Worm (Caenorhabditis elegans) whole organism, L2 larva: ENCODE data around the gene F56A8.3.

Source experiments
- C34F6.9 ChIP-seq: fragments of 150-350 bp; optimal IDR thresholded peaks from 2 replicates; lab custom pipeline; 2014; ENCODE audit warnings: missing biosample characterization, missing genetic modification characterization
- F13H6.1 ChIP-seq: sonication (generic microtip); optimal IDR thresholded peaks from 2 replicates; lab custom pipeline; 2016; ENCODE audit warnings: missing genetic modification characterization, missing compliant biosample characterization
- R02D3.7 ChIP-seq: fragments of 150-350 bp; optimal IDR thresholded peaks from 2 replicates; lab custom pipeline; 2014; ENCODE audit warnings: missing biosample characterization, missing genetic modification characterization
- Y55F3AM.14 ChIP-seq: fragments of 200-800 bp; sonication (Bioruptor generic); optimal IDR thresholded peaks from 2 replicates; lab custom pipeline; 2018; ENCODE audit warnings: mild to moderate bottlenecking, missing genetic modification characterization, missing compliant biosample characterization
- ZK546.5 ChIP-seq: sonication (generic microtip); optimal IDR thresholded peaks from 2 replicates; lab custom pipeline; 2017; ENCODE audit warnings: missing biosample characterization, missing genetic modification characterization
- alr-1 ChIP-seq: fragments of 150-350 bp; optimal IDR thresholded peaks from 2 replicates; lab custom pipeline; 2014; ENCODE audit warnings: missing biosample characterization, missing genetic modification characterization
- aly-2 ChIP-seq: fragments of 150-350 bp; optimal IDR thresholded peaks from 2 replicates; lab custom pipeline; 2014; ENCODE audit warnings: missing biosample characterization, missing genetic modification characterization
- ama-1 ChIP-seq: fragments of 150-350 bp; optimal IDR thresholded peaks from 2 replicates; lab custom pipeline; 2018; ENCODE audit warnings: inconsistent platforms
- blmp-1 ChIP-seq: sonication (generic microtip); optimal IDR thresholded peaks from 2 replicates; lab custom pipeline; 2017; ENCODE audit warnings: missing genetic modification characterization, mild to moderate bottlenecking, missing compliant biosample characterization, antibody characterized with exemption, moderate library complexity; ENCODE audit not compliant: insufficient read depth
- ceh-16 ChIP-seq: fragments of 150-350 bp; optimal IDR thresholded peaks from 2 replicates; lab custom pipeline; 2014; ENCODE audit warnings: missing biosample characterization, missing genetic modification characterization
- ceh-82 ChIP-seq: fragments of 150-350 bp; optimal IDR thresholded peaks from 2 replicates; lab custom pipeline; 2014; ENCODE audit warnings: missing biosample characterization, missing genetic modification characterization
- crh-2 ChIP-seq: sonication (generic microtip); optimal IDR thresholded peaks from 2 replicates; lab custom pipeline; 2017; ENCODE audit warnings: missing biosample characterization, missing genetic modification characterization
- dmd-4 ChIP-seq: sonication (generic microtip); optimal IDR thresholded peaks from 2 replicates; lab custom pipeline; 2017; ENCODE audit warnings: missing biosample characterization, missing genetic modification characterization
- egl-27 ChIP-seq: sonication (generic microtip); optimal IDR thresholded peaks from 3 replicates; lab custom pipeline; 2017; ENCODE audit warnings: missing biosample characterization, missing genetic modification reagents, missing genetic modification characterization
- elt-1 ChIP-seq: fragments of 150-350 bp; optimal IDR thresholded peaks from 2 replicates; lab custom pipeline; 2014; ENCODE audit warnings: missing biosample characterization, missing genetic modification characterization
- elt-3 ChIP-seq: sonication (generic microtip); optimal IDR thresholded peaks from 2 replicates; lab custom pipeline; 2017; ENCODE audit warnings: missing biosample characterization, missing genetic modification characterization
- fos-1 ChIP-seq: fragments of 150-350 bp; optimal IDR thresholded peaks from 2 replicates; lab custom pipeline; 2014; ENCODE audit warnings: missing biosample characterization, missing genetic modification characterization
- gmeb-1 ChIP-seq: fragments of 150-350 bp; optimal IDR thresholded peaks from 2 replicates; lab custom pipeline; 2014; ENCODE audit warnings: missing biosample characterization, missing genetic modification characterization
- lin-11 ChIP-seq: fragments of 150-350 bp; sonication (generic microtip); optimal IDR thresholded peaks from 2 replicates; lab custom pipeline; 2014; ENCODE audit warnings: missing biosample characterization, missing genetic modification characterization, inconsistent platforms, mixed read lengths
- lin-13 ChIP-seq: fragments of 150-350 bp; optimal IDR thresholded peaks from 2 replicates; lab custom pipeline; 2014; ENCODE audit warnings: missing biosample characterization, missing genetic modification reagents, missing genetic modification characterization
- lin-39 ChIP-seq: fragments of 150-350 bp; optimal IDR thresholded peaks from 2 replicates; lab custom pipeline; 2014; ENCODE audit warnings: missing biosample characterization, missing genetic modification reagents, missing genetic modification characterization
- mab-5 ChIP-seq: fragments of 150-350 bp; optimal IDR thresholded peaks from 2 replicates; lab custom pipeline; 2014; ENCODE audit warnings: missing biosample characterization, missing genetic modification characterization
- mbf-1 ChIP-seq: sonication (generic microtip); optimal IDR thresholded peaks from 2 replicates; lab custom pipeline; 2017; ENCODE audit warnings: missing biosample characterization, missing genetic modification characterization
- mdl-1 ChIP-seq, 2 experiments: fragments of 150-350 bp in 1 of 2; sonication (generic microtip) in 1 of 2; optimal IDR thresholded peaks; 2 replicates each; lab custom pipeline; 2017; ENCODE audit warnings: missing biosample characterization in 2 of 2, missing genetic modification characterization in 2 of 2
- nhr-10 ChIP-seq: sonication (generic microtip); optimal IDR thresholded peaks from 2 replicates; lab custom pipeline; 2017; ENCODE audit warnings: missing biosample characterization, missing genetic modification characterization
- nhr-11 ChIP-seq: fragments of 150-350 bp; optimal IDR thresholded peaks from 2 replicates; lab custom pipeline; 2014; ENCODE audit warnings: missing biosample characterization, missing genetic modification characterization
- nhr-129 ChIP-seq: fragments of 150-350 bp; optimal IDR thresholded peaks from 2 replicates; lab custom pipeline; 2014; ENCODE audit warnings: missing biosample characterization, missing genetic modification characterization
- nhr-21 ChIP-seq: fragments of 150-350 bp; optimal IDR thresholded peaks from 2 replicates; lab custom pipeline; 2014; ENCODE audit warnings: missing biosample characterization, missing genetic modification characterization
- nhr-23 ChIP-seq: fragments of 150-350 bp; optimal IDR thresholded peaks from 2 replicates; lab custom pipeline; 2014; ENCODE audit warnings: missing biosample characterization, missing genetic modification reagents, missing genetic modification characterization
- nhr-237 ChIP-seq: fragments of 150-350 bp; optimal IDR thresholded peaks from 2 replicates; lab custom pipeline; 2014; ENCODE audit warnings: missing biosample characterization, missing genetic modification characterization
- nhr-25 ChIP-seq: fragments of 150-350 bp; sonication (generic microtip); optimal IDR thresholded peaks from 3 replicates; lab custom pipeline; 2014; ENCODE audit warnings: missing biosample characterization, missing genetic modification characterization
- nhr-6 ChIP-seq: fragments of 150-350 bp; optimal IDR thresholded peaks from 2 replicates; lab custom pipeline; 2014; ENCODE audit warnings: missing biosample characterization, missing genetic modification characterization
- nhr-77 ChIP-seq: fragments of 150-350 bp; optimal IDR thresholded peaks from 2 replicates; lab custom pipeline; 2014; ENCODE audit warnings: missing biosample characterization, missing genetic modification characterization
- peb-1 ChIP-seq: fragments of 150-350 bp; optimal IDR thresholded peaks from 2 replicates; lab custom pipeline; 2014; ENCODE audit warnings: missing biosample characterization, missing genetic modification characterization
- sem-4 ChIP-seq: fragments of 150-350 bp; optimal IDR thresholded peaks from 2 replicates; lab custom pipeline; 2014; ENCODE audit warnings: missing biosample characterization, missing genetic modification reagents, missing genetic modification characterization
- skn-1 ChIP-seq: sonication (generic microtip); optimal IDR thresholded peaks from 2 replicates; lab custom pipeline; 2017; ENCODE audit warnings: missing biosample characterization, missing genetic modification characterization
- sma-3 ChIP-seq: sonication (generic microtip); optimal IDR thresholded peaks from 2 replicates; lab custom pipeline; 2016; ENCODE audit warnings: missing genetic modification reagents, missing genetic modification characterization, missing compliant biosample characterization
- sma-9 ChIP-seq, 2 experiments: fragments of 150-350 bp in 1 of 2; sonication (generic microtip) in 1 of 2; optimal IDR thresholded peaks; 2 replicates each; lab custom pipeline; 2014 to 2016; ENCODE audit warnings: missing genetic modification characterization in 2 of 2, mild to moderate bottlenecking in 1 of 2, missing biosample characterization in 1 of 2, missing compliant biosample characterization in 1 of 2, missing genetic modification reagents in 1 of 2, moderate library complexity in 1 of 2
- snpc-4 ChIP-seq: fragments of 150-350 bp; optimal IDR thresholded peaks from 2 replicates; lab custom pipeline; 2014; ENCODE audit warnings: missing biosample characterization, missing genetic modification characterization
- unc-39 ChIP-seq: fragments of 150-350 bp; optimal IDR thresholded peaks from 2 replicates; lab custom pipeline; 2014; ENCODE audit warnings: missing biosample characterization, missing genetic modification characterization
- unc-55 ChIP-seq: fragments of 150-350 bp; sonication (generic microtip); optimal IDR thresholded peaks from 3 replicates; lab custom pipeline; 2014; ENCODE audit warnings: missing biosample characterization, missing genetic modification reagents, missing genetic modification characterization
- unc-62 ChIP-seq: fragments of 150-350 bp; optimal IDR thresholded peaks from 2 replicates; lab custom pipeline; 2014; ENCODE audit warnings: missing biosample characterization, missing genetic modification reagents, missing genetic modification characterization
- zag-1 ChIP-seq: fragments of 150-350 bp; optimal IDR thresholded peaks from 2 replicates; lab custom pipeline; 2014; ENCODE audit warnings: missing biosample characterization, missing genetic modification characterization
- ztf-1 ChIP-seq: fragments of 200-800 bp; sonication (Bioruptor generic); conservative IDR thresholded peaks from 2 replicates; pipeline ENCODE4 v1.3.6; 2022; ENCODE audit warnings: missing genetic modification characterization, missing compliant biosample characterization
- ztf-11 ChIP-seq: sonication (generic microtip); optimal IDR thresholded peaks from 2 replicates; lab custom pipeline; 2017; ENCODE audit warnings: missing biosample characterization, missing genetic modification characterization
- ztf-4 ChIP-seq: fragments of 150-350 bp; optimal IDR thresholded peaks from 2 replicates; lab custom pipeline; 2014; ENCODE audit warnings: missing biosample characterization, missing genetic modification characterization

The F56A8.3 gene

ce11 chrIII:13222772-13223171 is 33.9 kb upstream of the F56A8.3 start, which contains the start of gene Y43F4A.1:
Gene Y43F4A.1, plus strand, starts transcription at chrIII:13223072.
- TF ChIP-seq ztf-11 (tag; lab: Kevin White, UChicago) (no peak), unc-55 (GFP tag; lab: Kevin White, UChicago) (no peak), sma-9 (GFP tag; optimal IDR thresholded peaks at IDR 0.05; lab: Kevin White, UChicago) (no peak), sma-9 (tag; optimal IDR thresholded peaks at IDR 0.05; lab: Kevin White, UChicago) (no peak), skn-1 (tag; lab: Kevin White, UChicago) (no peak)

DNA sequence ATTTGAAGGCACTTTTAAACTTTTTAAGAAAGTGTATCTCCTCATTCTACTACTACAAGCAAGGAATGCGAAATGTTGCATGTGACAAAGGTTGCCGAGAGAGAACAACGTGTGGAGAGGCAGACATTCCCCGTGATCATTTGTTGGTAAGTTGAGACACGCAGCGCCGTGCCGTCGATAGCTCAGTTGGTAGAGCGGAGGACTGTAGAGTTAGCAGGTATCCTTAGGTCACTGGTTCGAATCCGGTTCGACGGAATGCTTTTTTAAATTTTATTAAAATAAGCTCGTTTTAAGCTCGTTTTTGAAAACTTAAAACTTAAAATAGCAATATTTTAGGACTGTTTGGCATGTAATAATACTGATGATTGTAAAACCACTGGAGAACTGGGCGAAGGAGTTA is 32.3 kb upstream of the F56A8.3 start:
- no peak for TF ChIP-seq blmp-1 (tag; lab: Kevin White, UChicago)
- TF ChIP-seq F13H6.1 (tag; lab: Kevin White, UChicago): no peak
- no peak for TF ChIP-seq ztf-11 (tag; lab: Kevin White, UChicago)
- no peak for TF ChIP-seq R02D3.7 (tag; lab: Kevin White, UChicago)
- no peak for TF ChIP-seq ZK546.5
- no peak for TF ChIP-seq lin-39 (tag; lab: Kevin White, UChicago)
- TF ChIP-seq gmeb-1 (tag; lab: Kevin White, UChicago): peak; percentile 39
- TF ChIP-seq aly-2 (tag; lab: Kevin White, UChicago): no peak
- no peak for TF ChIP-seq lin-13
- peak; percentile 2 for TF ChIP-seq nhr-25 (tag; lab: Kevin White, UChicago)
- TF ChIP-seq fos-1 (tag; lab: Kevin White, UChicago): no peak
- no peak for TF ChIP-seq unc-62
- TF ChIP-seq unc-39 (tag; lab: Kevin White, UChicago): no peak

DNA sequence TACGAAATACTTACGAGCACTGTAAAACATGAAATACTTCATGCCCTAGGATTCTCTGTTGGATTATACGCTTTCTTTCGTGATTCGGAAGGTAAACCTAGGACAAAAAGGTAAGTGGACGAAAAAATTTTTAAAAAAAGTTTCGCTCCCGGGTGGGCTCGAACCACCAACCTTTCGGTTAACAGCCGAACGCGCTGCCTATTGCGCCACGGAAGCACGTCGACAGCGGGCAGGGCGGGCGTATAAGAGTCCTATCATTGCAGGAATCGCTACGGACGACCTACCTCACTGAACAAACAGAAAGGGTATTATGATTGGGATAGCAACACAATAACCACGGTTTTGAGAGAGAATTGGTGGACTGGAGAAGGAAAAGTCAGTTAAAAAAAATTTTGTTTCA is 31.7 kb upstream of the F56A8.3 start:
- peak; percentile 8 for TF ChIP-seq sma-3
- TF ChIP-seq nhr-10 (tag; lab: Kevin White, UChicago): no peak
- no peak for TF ChIP-seq ztf-1 (GFP tag; lab: Robert Waterston, UW)
- no peak for TF ChIP-seq elt-3 (tag; lab: Kevin White, UChicago)
- TF ChIP-seq F13H6.1 (tag; lab: Kevin White, UChicago): no peak
- no peak for TF ChIP-seq C34F6.9 (tag; lab: Kevin White, UChicago)
- TF ChIP-seq lin-13: no peak
- no peak for TF ChIP-seq blmp-1 (tag; lab: Kevin White, UChicago)
- no peak for TF ChIP-seq peb-1 (tag; lab: Kevin White, UChicago)
- no peak for TF ChIP-seq ceh-16 (tag; lab: Kevin White, UChicago)
- no peak for TF ChIP-seq zag-1
- TF ChIP-seq gmeb-1 (tag; lab: Kevin White, UChicago): peak; percentile 41
- no peak for TF ChIP-seq crh-2 (tag; lab: Kevin White, UChicago)
- TF ChIP-seq nhr-237 (tag; lab: Kevin White, UChicago): no peak
- TF ChIP-seq lin-11 (tag; lab: Kevin White, UChicago): no peak
- no peak for TF ChIP-seq R02D3.7 (tag; lab: Kevin White, UChicago)
- TF ChIP-seq nhr-11 (tag; lab: Kevin White, UChicago): no peak
- TF ChIP-seq alr-1 (tag; lab: Kevin White, UChicago): no peak
- no peak for TF ChIP-seq Y55F3AM.14
- TF ChIP-seq ceh-82 (tag; lab: Kevin White, UChicago): no peak
- no peak for TF ChIP-seq ztf-11 (tag; lab: Kevin White, UChicago)
- no peak for TF ChIP-seq sem-4 (tag; lab: Kevin White, UChicago)
- no peak for TF ChIP-seq elt-1 (tag; lab: Kevin White, UChicago)
- peak; percentile 27 for TF ChIP-seq fos-1 (tag; lab: Kevin White, UChicago)
- TF ChIP-seq nhr-77: no peak
- TF ChIP-seq unc-62: no peak
- TF ChIP-seq ztf-4 (tag; lab: Kevin White, UChicago): no peak
- no peak for TF ChIP-seq nhr-6 (tag; lab: Kevin White, UChicago)
- no peak for TF ChIP-seq ama-1 (lab: Kevin White, UChicago)
- no peak for TF ChIP-seq mab-5
- TF ChIP-seq mdl-1 (tag; optimal IDR thresholded peaks at IDR 0.05; lab: Kevin White, UChicago): no peak
- no peak for TF ChIP-seq ZK546.5
- TF ChIP-seq snpc-4 (tag; lab: Kevin White, UChicago): no peak
- TF ChIP-seq unc-55 (GFP tag; lab: Kevin White, UChicago): no peak
- peak; percentile 27 for TF ChIP-seq sma-9 (GFP tag; optimal IDR thresholded peaks at IDR 0.05; lab: Kevin White, UChicago)
- TF ChIP-seq sma-9 (tag; optimal IDR thresholded peaks at IDR 0.05; lab: Kevin White, UChicago): no peak
- no peak for TF ChIP-seq lin-39 (tag; lab: Kevin White, UChicago)
- peak; percentile 7 for TF ChIP-seq nhr-129 (tag; lab: Kevin White, UChicago)
- TF ChIP-seq aly-2 (tag; lab: Kevin White, UChicago): no peak
- no peak for TF ChIP-seq dmd-4 (tag; lab: Kevin White, UChicago)
- TF ChIP-seq nhr-23 (tag; lab: Kevin White, UChicago): no peak
- TF ChIP-seq mbf-1: no peak
- no peak for TF ChIP-seq nhr-21 (tag; lab: Kevin White, UChicago)
- TF ChIP-seq egl-27 (tag; lab: Kevin White, UChicago): no peak
